Worm (Caenorhabditis elegans) whole organism, L4 larva: ENCODE results near the gene gpb-1.

Experiments
- ceh-82 ChIP-seq: sonication (generic microtip); optimal IDR thresholded peaks from 2 replicates; lab custom pipeline; 2017; ENCODE audit warnings: missing biosample characterization, missing genetic modification characterization
- lsy-2 ChIP-seq, 2 experiments: fragments of 150-350 bp in 1 of 2; sonication (generic microtip) in 1 of 2; optimal IDR thresholded peaks; 2 replicates each; lab custom pipeline; 2014 to 2017; ENCODE audit warnings: missing biosample characterization in 2 of 2, missing genetic modification characterization in 2 of 2
- mes-2 ChIP-seq: sonication (generic microtip); optimal IDR thresholded peaks from 2 replicates; lab custom pipeline; 2016; ENCODE audit warnings: missing genotype, mild to moderate bottlenecking, missing genetic modification characterization, missing compliant biosample characterization; ENCODE audit not compliant: poor library complexity, severe bottlenecking
- pha-4 ChIP-seq, 2 experiments: fragments of 150-350 bp in 1 of 2; fragments of 200-800 bp in 1 of 2; sonication (Bioruptor generic) in 1 of 2; IDR thresholded peaks in 1 of 2; optimal IDR thresholded peaks in 1 of 2; 2 replicates each; pipeline versions ENCODE4 v1.3.6 to Lab custom; 2014 to 2022; ENCODE audit warnings: missing genetic modification characterization in 2 of 2, missing genetic modification reagents in 2 of 2, missing biosample characterization in 1 of 2, missing compliant biosample characterization in 1 of 2
- tra-1 ChIP-seq: fragments of 200-800 bp; sonication (Bioruptor generic); IDR thresholded peaks from 2 replicates; pipeline ENCODE4 v1.3.6; 2022; ENCODE audit warnings: missing genetic modification reagents, missing genetic modification characterization, missing compliant biosample characterization
- unc-130 ChIP-seq: sonication (generic microtip); optimal IDR thresholded peaks from 2 replicates; lab custom pipeline; 2016; ENCODE audit warnings: missing genetic modification reagents, missing genetic modification characterization, missing compliant biosample characterization
- ztf-11 ChIP-seq: fragments of 150-350 bp; optimal IDR thresholded peaks from 2 replicates; lab custom pipeline; 2014; ENCODE audit warnings: missing biosample characterization, missing genetic modification characterization

DNA sequence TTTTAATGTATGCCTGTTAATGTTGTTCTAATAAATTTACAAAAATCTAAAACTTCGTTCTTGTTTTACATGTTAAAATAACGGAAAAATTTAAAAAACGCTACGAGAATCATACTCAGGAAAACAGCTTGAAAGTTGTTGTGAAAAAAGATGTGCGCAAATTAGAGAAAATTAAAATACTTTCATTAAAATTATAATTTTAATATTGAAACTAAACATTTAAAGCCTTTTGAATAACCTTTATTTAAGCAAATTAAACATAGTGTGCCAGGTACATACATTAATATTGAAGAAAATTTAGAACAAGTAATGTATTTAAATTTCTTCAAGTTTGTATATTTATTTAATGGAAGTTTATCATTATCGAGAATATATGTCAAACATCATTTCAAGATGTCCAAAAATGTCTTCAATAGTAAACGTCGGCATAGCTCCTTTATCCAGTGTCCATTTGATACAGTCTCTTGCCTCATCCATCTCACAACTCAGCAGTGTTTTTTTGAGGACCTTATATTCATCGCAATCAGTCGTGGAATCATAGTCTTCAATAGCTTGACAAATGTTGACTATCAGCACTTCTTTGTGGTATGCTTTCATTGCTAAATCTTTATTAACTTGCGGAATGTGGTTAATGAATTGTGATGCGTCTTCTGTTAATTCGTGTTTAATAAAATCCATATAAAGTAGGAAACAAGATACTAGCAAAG, 13.5 kb upstream of the gpb-1 start:
- peak; percentile 76; the same call in 1 of the 2 replicates for TF ChIP-seq pha-4 (GFP tag; IDR thresholded peaks at IDR 0.05; lab: Robert Waterston, UW)
- peak; percentile 35 for TF ChIP-seq pha-4 (tag; optimal IDR thresholded peaks at IDR 0.05; lab: Kevin White, UChicago)
- no peak for TF ChIP-seq ztf-11 (tag; lab: Kevin White, UChicago)
- peak in 1 of 2 experiments; percentile 86 for TF ChIP-seq lsy-2 (tag; optimal IDR thresholded peaks at IDR 0.05; lab: Kevin White, UChicago)
- TF ChIP-seq tra-1: 0 out of 2 replicates have a peak, but pooled peaks have one; percentile 25
- TF ChIP-seq mes-2 (tag; lab: Kevin White, UChicago): no peak
- no peak for TF ChIP-seq unc-130 (GFP tag; lab: Kevin White, UChicago)
- TF ChIP-seq ceh-82 (tag; lab: Kevin White, UChicago): no peak
